Worm (Caenorhabditis elegans) whole organism, L1 larva: ENCODE results near the gene tdc-1.
A peak's percentile ranks its signal among the peaks of the same experiment; 100 is the strongest.

ENCODE experiments used
- C16A3.4 ChIP-seq: fragments of 150-350 bp; optimal IDR thresholded peaks from 2 replicates; lab custom pipeline; 2014; ENCODE audit warnings: missing biosample characterization, missing genetic modification characterization
- dsc-1 ChIP-seq: sonication (generic microtip); optimal IDR thresholded peaks from 2 replicates; lab custom pipeline; 2016; ENCODE audit warnings: mild to moderate bottlenecking, missing genetic modification characterization, missing compliant biosample characterization
- efl-1 ChIP-seq, 4 experiments: fragments of 150-350 bp; optimal IDR thresholded peaks in 3 of 4; peaks in 1 of 4; 1 replicate in 1 of 4; 2 replicates in 3 of 4; lab custom pipeline; 2014; ENCODE audit warnings: missing biosample characterization in 2 of 4, missing genetic modification characterization in 2 of 4, missing genetic modification reagents in 2 of 4
- hpl-2 ChIP-seq: fragments of 150-350 bp; optimal IDR thresholded peaks from 2 replicates; lab custom pipeline; 2014; ENCODE audit warnings: missing biosample characterization, missing genetic modification reagents, missing genetic modification characterization
- lin-39 ChIP-seq: fragments of 150-350 bp; optimal IDR thresholded peaks from 2 replicates; lab custom pipeline; 2014; ENCODE audit warnings: missing biosample characterization, missing genetic modification reagents, missing genetic modification characterization
- lsy-2 ChIP-seq, 2 experiments: fragments of 150-350 bp; optimal IDR thresholded peaks; 2 replicates each; lab custom pipeline; 2014; ENCODE audit warnings: missing biosample characterization in 2 of 2, missing genetic modification characterization in 2 of 2
- mef-2 ChIP-seq: fragments of 150-350 bp; optimal IDR thresholded peaks from 2 replicates; lab custom pipeline; 2014; ENCODE audit warnings: missing biosample characterization, missing genetic modification characterization
- nhr-237 ChIP-seq: fragments of 150-350 bp; optimal IDR thresholded peaks from 2 replicates; lab custom pipeline; 2014; ENCODE audit warnings: missing biosample characterization, missing genetic modification characterization
- nhr-28 ChIP-seq: fragments of 150-350 bp; optimal IDR thresholded peaks from 2 replicates; lab custom pipeline; 2014; ENCODE audit warnings: missing biosample characterization, missing genetic modification characterization
- nhr-47 ChIP-seq: sonication (generic microtip); optimal IDR thresholded peaks from 2 replicates; lab custom pipeline; 2016; ENCODE audit warnings: mild to moderate bottlenecking, missing genetic modification characterization, moderate library complexity, missing compliant biosample characterization
- sox-4 ChIP-seq: sonication (generic microtip); optimal IDR thresholded peaks from 2 replicates; lab custom pipeline; 2016; ENCODE audit warnings: missing genetic modification characterization, missing compliant biosample characterization
- unc-86 ChIP-seq: sonication (generic microtip); optimal IDR thresholded peaks from 2 replicates; lab custom pipeline; 2016; ENCODE audit warnings: missing genetic modification characterization, missing compliant biosample characterization
- vab-15 ChIP-seq: sonication (generic microtip); optimal IDR thresholded peaks from 2 replicates; lab custom pipeline; 2017; ENCODE audit warnings: missing genotype, mild to moderate bottlenecking, missing genetic modification characterization, missing compliant biosample characterization

The tdc-1 gene

ce11 chrII:8316701-8317100 is 46.3 kb downstream of the tdc-1 start:
- no peak for TF ChIP-seq lsy-2 (tag; optimal IDR thresholded peaks at IDR 0.05; lab: Kevin White, UChicago)
- no peak for TF ChIP-seq dsc-1 (tag; lab: Kevin White, UChicago)
- TF ChIP-seq nhr-237: no peak
- TF ChIP-seq C16A3.4 (tag; lab: Kevin White, UChicago): no peak
- TF ChIP-seq hpl-2 (GFP tag; lab: Kevin White, UChicago): no peak
- no peak for TF ChIP-seq unc-86
- TF ChIP-seq lin-39 (tag; lab: Kevin White, UChicago): no peak
- TF ChIP-seq nhr-47 (tag; lab: Kevin White, UChicago): no peak
- no peak for TF ChIP-seq vab-15 (tag; lab: Kevin White, UChicago)
- no peak for TF ChIP-seq nhr-28 (tag; lab: Kevin White, UChicago)
- TF ChIP-seq sox-4 (tag; lab: Kevin White, UChicago): no peak
- TF ChIP-seq mef-2 (tag; lab: Kevin White, UChicago): no peak
- TF ChIP-seq efl-1 (optimal IDR thresholded peaks at IDR 0.05; lab: Kevin White, UChicago): no peak
- TF ChIP-seq efl-1 (GFP tag; optimal IDR thresholded peaks at IDR 0.05 in 1 of 2; lab: Kevin White, UChicago): no peak

ce11 chrII:8321244-8321643 is 50.8 kb downstream of the tdc-1 start, which contains the start of gene shw-1:
shw-1 (minus strand) TSS chrII:8321471.
- no peak for TF ChIP-seq efl-1 (optimal IDR thresholded peaks at IDR 0.05; lab: Kevin White, UChicago)
- TF ChIP-seq efl-1 (GFP tag; optimal IDR thresholded peaks at IDR 0.05 in 1 of 2; lab: Kevin White, UChicago): peak in 1 of 2 experiments; percentile 67
- no peak for TF ChIP-seq unc-86
